Worm (Caenorhabditis elegans) whole organism, mixed stage, embryonic: ENCODE measurements around the gene C28C12.1.

ENCODE experiments used
- ceh-83 ChIP-seq: fragments of 200-800 bp; sonication (Bioruptor generic); optimal IDR thresholded peaks from 2 replicates; lab custom pipeline; 2018; ENCODE audit warnings: mild to moderate bottlenecking, missing genetic modification characterization, missing compliant biosample characterization
- ces-1 ChIP-seq: fragments of 150-350 bp; optimal IDR thresholded peaks from 2 replicates; lab custom pipeline; 2014; ENCODE audit warnings: missing biosample characterization, missing genetic modification reagents, missing genetic modification characterization
- lin-13 ChIP-seq: fragments of 150-350 bp; optimal IDR thresholded peaks from 2 replicates; lab custom pipeline; 2014; ENCODE audit warnings: missing biosample characterization, missing genetic modification characterization
- mep-1 ChIP-seq: fragments of 150-350 bp; optimal IDR thresholded peaks from 2 replicates; lab custom pipeline; 2017; ENCODE audit warnings: missing biosample characterization, missing genetic modification reagents, missing genetic modification characterization, inconsistent platforms
- nhr-12 ChIP-seq: fragments of 150-350 bp; optimal IDR thresholded peaks from 2 replicates; lab custom pipeline; 2014; ENCODE audit warnings: missing biosample characterization, missing genetic modification characterization
- nhr-2 ChIP-seq: fragments of 150-350 bp; optimal IDR thresholded peaks from 2 replicates; lab custom pipeline; 2014; ENCODE audit warnings: missing biosample characterization, missing genetic modification characterization
- nhr-28 ChIP-seq: fragments of 150-350 bp; optimal IDR thresholded peaks from 2 replicates; lab custom pipeline; 2014; ENCODE audit warnings: missing biosample characterization, missing genetic modification characterization
- nhr-76 ChIP-seq: sonication (generic microtip); optimal IDR thresholded peaks from 2 replicates; lab custom pipeline; 2017; ENCODE audit warnings: missing biosample characterization, missing genetic modification characterization
- pha-4 ChIP-seq: fragments of 150-350 bp; optimal IDR thresholded peaks from 2 replicates; lab custom pipeline; 2018; ENCODE audit warnings: missing biosample characterization, missing genetic modification reagents, missing genetic modification characterization
- snpc-4 ChIP-seq: fragments of 150-350 bp; optimal IDR thresholded peaks from 2 replicates; lab custom pipeline; 2014; ENCODE audit warnings: missing biosample characterization, missing genetic modification characterization
- unc-120 ChIP-seq: sonication (generic microtip); optimal IDR thresholded peaks from 2 replicates; lab custom pipeline; 2017; ENCODE audit warnings: missing genetic modification characterization, missing compliant biosample characterization; ENCODE audit not compliant: poor library complexity, severe bottlenecking
- unc-62 ChIP-seq: fragments of 150-350 bp; optimal IDR thresholded peaks from 2 replicates; lab custom pipeline; 2014; ENCODE audit warnings: missing biosample characterization, missing genetic modification reagents, missing genetic modification characterization
- ztf-11 ChIP-seq: fragments of 150-350 bp; optimal IDR thresholded peaks from 2 replicates; lab custom pipeline; 2014; ENCODE audit warnings: missing biosample characterization, missing genetic modification characterization

ce11 chrIV:8492242-8492641 is 9.2 kb upstream of the C28C12.1 start, which contains the start of gene sru-7:
- TF ChIP-seq ztf-11: no peak
- no peak for TF ChIP-seq lin-13 (tag; lab: Kevin White, UChicago)
- TF ChIP-seq nhr-2 (tag; lab: Kevin White, UChicago): no peak
- no peak for TF ChIP-seq nhr-12 (tag; lab: Kevin White, UChicago)
- no peak for TF ChIP-seq pha-4 (tag; lab: Kevin White, UChicago)
- no peak for TF ChIP-seq ces-1 (GFP tag; lab: Kevin White, UChicago)
- TF ChIP-seq snpc-4 (tag; lab: Kevin White, UChicago): no peak
- TF ChIP-seq unc-120 (tag; lab: Kevin White, UChicago): no peak
- TF ChIP-seq nhr-76 (tag; lab: Kevin White, UChicago): no peak
- no peak for TF ChIP-seq ceh-83 (GFP tag; lab: Kevin White, UChicago)
- no peak for TF ChIP-seq unc-62
- no peak for TF ChIP-seq nhr-28 (tag; lab: Kevin White, UChicago)
- TF ChIP-seq mep-1: no peak
